Fruit fly (Drosophila melanogaster) ovary, adult (tissue): Measurements from ENCODE around the gene CG8852.

Experiments
- CG17801 ChIP-seq: fragments of 200-800 bp; optimal IDR thresholded peaks from 2 replicates; lab custom pipeline; 2019; ENCODE audit warnings: missing biosample characterization, mild to moderate bottlenecking, missing genetic modification characterization, moderate library complexity; ENCODE audit not compliant: partially characterized antibody

The CG8852 gene

dm6 chr2L:3524729-3525181, at the start of gene CG8852:
Gene CG8852, plus strand, starts transcription at chr2L:3525131.
- no peak for TF ChIP-seq CG17801 (GFP tag; lab: Kevin White, UChicago)

dm6 chr2L:3475168-3475567, 49.8 kb upstream of the CG8852 start:
- TF ChIP-seq CG17801 (GFP tag; lab: Kevin White, UChicago): no peak

dm6 chr2L:3475948-3476347, 49.0 kb upstream of the CG8852 start:
- peak; percentile 8 for TF ChIP-seq CG17801 (GFP tag; lab: Kevin White, UChicago)

- TF ChIP-seq CG17801 (GFP tag; lab: Kevin White, UChicago): no peak
These were observed 48.4 kb upstream of the CG8852 start for dm6 chr2L:3476399-3477056.

dm6 chr2L:3477057-3477755, 47.7 kb upstream of the CG8852 start:
- peak; percentile 5 for TF ChIP-seq CG17801 (GFP tag; lab: Kevin White, UChicago)

dm6 chr2L:3478034-3478880, 46.7 kb upstream of the CG8852 start, which contains the start of gene Thor:
Gene Thor, plus strand, starts transcription at chr2L:3478434.
- TF ChIP-seq CG17801 (GFP tag; lab: Kevin White, UChicago): peak; percentile 75

dm6 chr2L:3479697-3480442, 45.1 kb upstream of the CG8852 start:
- TF ChIP-seq CG17801 (GFP tag; lab: Kevin White, UChicago): no peak

dm6 chr2L:3480443-3480839, 44.5 kb upstream of the CG8852 start:
- TF ChIP-seq CG17801 (GFP tag; lab: Kevin White, UChicago): no peak

dm6 chr2L:3482037-3482436, 42.9 kb upstream of the CG8852 start:
- no peak for TF ChIP-seq CG17801 (GFP tag; lab: Kevin White, UChicago)

dm6 chr2L:3482712-3483111, 42.2 kb upstream of the CG8852 start:
- no peak for TF ChIP-seq CG17801 (GFP tag; lab: Kevin White, UChicago)

- TF ChIP-seq CG17801 (GFP tag; lab: Kevin White, UChicago): no peak
These were observed 41.3 kb upstream of the CG8852 start for dm6 chr2L:3483672-3484071.

dm6 chr2L:3484759-3485158, 40.2 kb upstream of the CG8852 start:
- no peak for TF ChIP-seq CG17801 (GFP tag; lab: Kevin White, UChicago)

- TF ChIP-seq CG17801 (GFP tag; lab: Kevin White, UChicago): no peak
These were observed 39.4 kb upstream of the CG8852 start for dm6 chr2L:3485506-3485905.

dm6 chr2L:3490971-3491370, 34.0 kb upstream of the CG8852 start, which contains the start of gene CG15414:
Gene CG15414, minus strand, starts transcription at chr2L:3491071.
- no peak for TF ChIP-seq CG17801 (GFP tag; lab: Kevin White, UChicago)
